Worm (Caenorhabditis elegans) whole organism, L4 larva: ENCODE results near the gene F35A5.2.
A peak's percentile ranks its signal among the peaks of the same experiment; 100 is the strongest.

Source experiments
- F26F4.8 ChIP-seq: fragments of 200-800 bp; sonication (Bioruptor generic); conservative IDR thresholded peaks from 2 replicates; pipeline ENCODE4 v1.3.6; 2022; ENCODE audit warnings: missing genetic modification characterization, missing compliant biosample characterization
- F37D6.2 ChIP-seq: sonication (generic microtip); optimal IDR thresholded peaks from 2 replicates; lab custom pipeline; 2016; ENCODE audit warnings: mild to moderate bottlenecking, missing genetic modification characterization, missing compliant biosample characterization
- R02D3.7 ChIP-seq: fragments of 150-350 bp; sonication (generic microtip); optimal IDR thresholded peaks from 3 replicates; lab custom pipeline; 2014; ENCODE audit warnings: missing biosample characterization, missing genetic modification characterization
- T26A8.4 ChIP-seq: fragments of 200-800 bp; sonication (Bioruptor generic); IDR thresholded peaks from 2 replicates; pipeline ENCODE4 v1.3.6; 2022; ENCODE audit warnings: missing genetic modification characterization, missing compliant biosample characterization
- Y105C5A.15 ChIP-seq: fragments of 200-800 bp; sonication (Bioruptor generic); IDR thresholded peaks from 2 replicates; pipeline ENCODE4 v1.3.6; 2022; ENCODE audit warnings: missing genetic modification characterization, missing compliant biosample characterization
- ZK546.5 ChIP-seq, 2 experiments: sonication (generic microtip); optimal IDR thresholded peaks; 2 replicates each; lab custom pipeline; 2017; ENCODE audit warnings: missing biosample characterization in 2 of 2, missing genetic modification characterization in 2 of 2
- aly-2 ChIP-seq: sonication (generic microtip); optimal IDR thresholded peaks from 2 replicates; lab custom pipeline; 2018; ENCODE audit warnings: missing biosample characterization, missing genetic modification characterization
- arid-1 ChIP-seq: fragments of 200-800 bp; sonication (Bioruptor generic); conservative IDR thresholded peaks from 2 replicates; pipeline ENCODE4 v1.3.6; 2022; ENCODE audit warnings: missing genetic modification reagents, missing genetic modification characterization, missing compliant biosample characterization
- ceh-28 ChIP-seq: fragments of 150-350 bp; optimal IDR thresholded peaks from 2 replicates; lab custom pipeline; 2014; ENCODE audit warnings: missing biosample characterization, missing genetic modification reagents, missing genetic modification characterization
- ces-1 ChIP-seq: fragments of 150-350 bp; sonication (generic microtip); optimal IDR thresholded peaks from 4 replicates; lab custom pipeline; 2014; ENCODE audit warnings: missing biosample characterization, missing genetic modification reagents, missing genetic modification characterization
- daf-12 ChIP-seq: fragments of 150-350 bp; optimal IDR thresholded peaks from 2 replicates; lab custom pipeline; 2014; ENCODE audit warnings: missing biosample characterization, missing genetic modification reagents, missing genetic modification characterization
- daf-16 ChIP-seq, 3 experiments: sonication (generic microtip); optimal IDR thresholded peaks; 2 replicates each; lab custom pipeline; 2016 to 2017; ENCODE audit warnings: missing genetic modification characterization in 3 of 3, missing genetic modification reagents in 3 of 3, mild to moderate bottlenecking in 2 of 3, missing compliant biosample characterization in 2 of 3, missing biosample characterization in 1 of 3, moderate library complexity in 1 of 3
- daf-8 ChIP-seq: fragments of 200-800 bp; sonication (Bioruptor generic); IDR thresholded peaks from 2 replicates; pipeline ENCODE4 v1.3.6; 2022; ENCODE audit warnings: missing genetic modification characterization, missing compliant biosample characterization
- dmd-6 ChIP-seq: fragments of 200-800 bp; sonication (Bioruptor generic); IDR thresholded peaks from 2 replicates; pipeline ENCODE4 v1.3.6; 2022; ENCODE audit warnings: missing genetic modification reagents, missing genetic modification characterization, missing compliant biosample characterization
- dpl-1 ChIP-seq: fragments of 150-350 bp; optimal IDR thresholded peaks from 2 replicates; lab custom pipeline; 2014; ENCODE audit warnings: missing biosample characterization, missing genetic modification reagents, missing genetic modification characterization
- duxl-1 ChIP-seq: sonication (generic microtip); optimal IDR thresholded peaks from 2 replicates; lab custom pipeline; 2016; ENCODE audit warnings: mild to moderate bottlenecking, missing genetic modification characterization, moderate library complexity, missing compliant biosample characterization; ENCODE audit not compliant: poor library complexity
- dve-1 ChIP-seq: sonication (generic microtip); optimal IDR thresholded peaks from 2 replicates; lab custom pipeline; 2017; ENCODE audit warnings: antibody characterized with exemption, mild to moderate bottlenecking, missing genetic modification characterization, missing compliant biosample characterization; ENCODE audit not compliant: insufficient read depth
- fkh-10 ChIP-seq: fragments of 150-350 bp; optimal IDR thresholded peaks from 2 replicates; lab custom pipeline; 2014; ENCODE audit warnings: missing biosample characterization, missing genetic modification reagents, missing genetic modification characterization
- gei-8 ChIP-seq: fragments of 200-800 bp; sonication (Bioruptor generic); optimal IDR thresholded peaks from 2 replicates; lab custom pipeline; 2018; ENCODE audit warnings: mild to moderate bottlenecking, missing genetic modification characterization, missing compliant biosample characterization
- hmg-1.1 ChIP-seq: fragments of 200-800 bp; sonication (Bioruptor generic); IDR thresholded peaks from 2 replicates; pipeline ENCODE4 v1.3.6; 2022; ENCODE audit warnings: missing genetic modification reagents, missing genetic modification characterization, missing compliant biosample characterization
- lim-7 ChIP-seq: fragments of 200-800 bp; sonication (Bioruptor generic); IDR thresholded peaks from 2 replicates; pipeline ENCODE4 v1.3.6; 2022; ENCODE audit warnings: missing genetic modification characterization, missing compliant biosample characterization
- lin-1 ChIP-seq: fragments of 200-800 bp; sonication (Bioruptor generic); IDR thresholded peaks from 2 replicates; pipeline ENCODE4 v1.3.6; 2022; ENCODE audit warnings: missing genetic modification reagents, missing genetic modification characterization, missing compliant biosample characterization
- lin-15B ChIP-seq: fragments of 150-350 bp; sonication (generic microtip); optimal IDR thresholded peaks from 3 replicates; lab custom pipeline; 2014; ENCODE audit warnings: missing biosample characterization, missing genetic modification characterization
- lin-29 ChIP-seq: fragments of 200-800 bp; sonication (Bioruptor generic); IDR thresholded peaks from 2 replicates; pipeline ENCODE4 v1.3.6; 2022; ENCODE audit warnings: missing genetic modification reagents, missing genetic modification characterization, missing compliant biosample characterization
- lin-38 ChIP-seq: fragments of 200-800 bp; sonication (Bioruptor generic); IDR thresholded peaks from 2 replicates; pipeline ENCODE4 v1.3.6; 2022; ENCODE audit warnings: missing genetic modification reagents, missing genetic modification characterization, missing compliant biosample characterization
- lin-39 ChIP-seq: fragments of 150-350 bp; optimal IDR thresholded peaks from 2 replicates; lab custom pipeline; 2014; ENCODE audit warnings: missing biosample characterization, missing genetic modification reagents, missing genetic modification characterization
- lir-3 ChIP-seq: sonication (generic microtip); optimal IDR thresholded peaks from 2 replicates; lab custom pipeline; 2016; ENCODE audit warnings: mild to moderate bottlenecking, missing genetic modification characterization, missing compliant biosample characterization
- madf-5 ChIP-seq, 2 experiments: fragments of 200-800 bp; sonication (Bioruptor generic); IDR thresholded peaks; 2 replicates each; pipeline ENCODE4 v1.3.6; 2022; ENCODE audit warnings: missing compliant biosample characterization in 2 of 2, missing genetic modification characterization in 2 of 2
- mxl-3 ChIP-seq: fragments of 200-800 bp; sonication (Bioruptor generic); optimal IDR thresholded peaks from 2 replicates; lab custom pipeline; 2018; ENCODE audit warnings: mild to moderate bottlenecking, missing genetic modification characterization, missing compliant biosample characterization
- nhr-10 ChIP-seq: fragments of 150-350 bp; optimal IDR thresholded peaks from 2 replicates; lab custom pipeline; 2014; ENCODE audit warnings: missing biosample characterization, missing genetic modification characterization
- nhr-102 ChIP-seq: sonication (generic microtip); optimal IDR thresholded peaks from 2 replicates; lab custom pipeline; 2016; ENCODE audit warnings: mild to moderate bottlenecking, missing genetic modification characterization, moderate library complexity, missing compliant biosample characterization
- nhr-237 ChIP-seq: sonication (generic microtip); optimal IDR thresholded peaks from 2 replicates; lab custom pipeline; 2017; ENCODE audit warnings: missing biosample characterization, missing genetic modification characterization
- nhr-25 ChIP-seq: sonication (generic microtip); optimal IDR thresholded peaks from 2 replicates; lab custom pipeline; 2017; ENCODE audit warnings: missing genetic modification characterization, mild to moderate bottlenecking, missing compliant biosample characterization, antibody characterized with exemption, moderate library complexity, borderline replicate concordance; ENCODE audit not compliant: insufficient read depth
- nhr-42 ChIP-seq: fragments of 200-800 bp; sonication (Bioruptor generic); IDR thresholded peaks from 2 replicates; pipeline ENCODE4 v1.3.6; 2022; ENCODE audit warnings: missing genetic modification characterization, missing compliant biosample characterization
- nhr-6 ChIP-seq: fragments of 150-350 bp; optimal IDR thresholded peaks from 2 replicates; lab custom pipeline; 2014; ENCODE audit warnings: missing biosample characterization, missing genetic modification characterization
- pqm-1 ChIP-seq: sonication (generic microtip); optimal IDR thresholded peaks from 2 replicates; lab custom pipeline; 2017; ENCODE audit warnings: missing biosample characterization, missing genetic modification characterization
- snpc-1.2 ChIP-seq: fragments of 200-800 bp; sonication (Bioruptor generic); IDR thresholded peaks from 2 replicates; pipeline ENCODE4 v1.3.6; 2022; ENCODE audit warnings: missing genetic modification reagents, missing genetic modification characterization, missing compliant biosample characterization
- spr-1 ChIP-seq: sonication (generic microtip); optimal IDR thresholded peaks from 2 replicates; lab custom pipeline; 2016; ENCODE audit warnings: mild to moderate bottlenecking, missing genetic modification characterization, missing compliant biosample characterization
- spr-3 ChIP-seq: fragments of 200-800 bp; sonication (Bioruptor generic); optimal IDR thresholded peaks from 2 replicates; lab custom pipeline; 2018; ENCODE audit warnings: mild to moderate bottlenecking, missing genetic modification characterization, missing compliant biosample characterization
- unc-62 ChIP-seq, 3 experiments: fragments of 150-350 bp in 1 of 3; sonication (generic microtip); optimal IDR thresholded peaks in 2 of 3; peaks in 1 of 3; 1 replicate in 1 of 3; 2 replicates in 2 of 3; lab custom pipeline; 2014 to 2017; ENCODE audit warnings: missing biosample characterization in 3 of 3, missing genetic modification characterization in 3 of 3, missing genetic modification reagents in 3 of 3, missing genotype in 1 of 3
- zfp-2 ChIP-seq: sonication (generic microtip); optimal IDR thresholded peaks from 2 replicates; lab custom pipeline; 2016; ENCODE audit warnings: mild to moderate bottlenecking, missing genetic modification characterization, missing compliant biosample characterization
- zfp-3 ChIP-seq: fragments of 200-800 bp; sonication (Bioruptor generic); conservative IDR thresholded peaks from 2 replicates; pipeline ENCODE4 v1.3.6; 2022; ENCODE audit warnings: missing genetic modification reagents, missing genetic modification characterization, missing compliant biosample characterization
- zip-2 ChIP-seq: fragments of 150-350 bp; optimal IDR thresholded peaks from 2 replicates; lab custom pipeline; 2014; ENCODE audit warnings: missing biosample characterization, missing genetic modification characterization
- ztf-11 ChIP-seq: fragments of 150-350 bp; optimal IDR thresholded peaks from 2 replicates; lab custom pipeline; 2014; ENCODE audit warnings: missing biosample characterization, missing genetic modification characterization

The F35A5.2 gene

DNA sequence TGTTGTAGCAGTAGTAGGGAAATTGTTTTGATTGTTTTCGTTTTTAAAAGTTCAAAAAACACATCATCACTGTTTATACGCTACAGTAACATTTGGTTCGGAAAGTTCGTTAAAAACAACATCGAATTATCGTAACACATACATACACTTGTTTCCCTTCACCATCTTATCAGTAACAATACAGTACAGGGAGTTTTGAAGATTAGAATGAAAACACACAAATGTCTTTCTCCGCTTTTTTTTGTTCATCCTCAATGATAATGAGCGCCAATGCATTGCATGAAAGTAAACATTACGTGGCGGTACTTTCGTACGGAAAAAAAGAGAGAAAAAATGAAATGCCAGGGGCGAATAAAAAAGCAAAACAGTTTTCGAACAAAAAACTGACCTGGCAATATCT is 24.7 kb downstream of the F35A5.2 start (continued):
- TF ChIP-seq dmd-6 (GFP tag; lab: Robert Waterston, UW) = peak; percentile 77
- no peak for TF ChIP-seq spr-1 (tag; lab: Kevin White, UChicago)
- TF ChIP-seq zfp-3 (GFP tag; lab: Robert Waterston, UW) = no peak
- no peak for TF ChIP-seq daf-12 (tag; lab: Kevin White, UChicago)
- no peak for TF ChIP-seq lin-29 (GFP tag; lab: Robert Waterston, UW)
- no peak for TF ChIP-seq ZK546.5 (tag; optimal IDR thresholded peaks at IDR 0.05; lab: Kevin White, UChicago)
- 0 out of 2 replicates have a peak, but pooled peaks have one; percentile 28 for TF ChIP-seq lin-1

DNA sequence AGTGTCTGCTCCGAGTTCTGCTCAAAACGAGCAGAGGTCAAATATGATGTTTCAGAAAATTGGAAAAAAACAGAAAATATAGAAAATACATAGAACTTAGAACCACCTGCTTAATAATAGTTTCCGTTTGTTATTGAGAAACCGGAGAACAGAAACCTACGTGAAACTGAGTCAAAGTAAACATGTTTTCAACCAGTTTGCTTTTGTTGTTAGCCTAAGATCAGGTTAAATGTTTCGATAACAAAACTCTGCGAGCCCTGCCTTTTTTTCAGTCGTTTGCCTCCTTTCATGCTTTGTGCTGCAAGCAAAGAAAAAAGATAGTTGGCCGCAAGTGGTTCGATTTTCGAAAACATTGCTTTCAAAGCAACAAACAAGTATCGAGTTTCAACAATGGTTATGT is 25.9 kb downstream of the F35A5.2 start:
- TF ChIP-seq daf-16 (GFP tag; optimal IDR thresholded peaks at IDR 0.05; lab: Kevin White, UChicago) = peak in 1 of 2 experiments; percentile 51
- TF ChIP-seq daf-16 (tag; optimal IDR thresholded peaks at IDR 0.05; lab: Kevin White, UChicago) = peak; percentile 98
- TF ChIP-seq nhr-10 (tag; lab: Kevin White, UChicago) = no peak
- TF ChIP-seq unc-62 (GFP tag; optimal IDR thresholded peaks at IDR 0.05 in 1 of 2; lab: Kevin White, UChicago) = peak in 1 of 2 experiments; percentile 10
- no peak for TF ChIP-seq unc-62 (tag; optimal IDR thresholded peaks at IDR 0.05; lab: Kevin White, UChicago)
- TF ChIP-seq dve-1 (tag; lab: Kevin White, UChicago) = peak; percentile 25
- TF ChIP-seq gei-8 = no peak
- TF ChIP-seq ces-1 = no peak

DNA sequence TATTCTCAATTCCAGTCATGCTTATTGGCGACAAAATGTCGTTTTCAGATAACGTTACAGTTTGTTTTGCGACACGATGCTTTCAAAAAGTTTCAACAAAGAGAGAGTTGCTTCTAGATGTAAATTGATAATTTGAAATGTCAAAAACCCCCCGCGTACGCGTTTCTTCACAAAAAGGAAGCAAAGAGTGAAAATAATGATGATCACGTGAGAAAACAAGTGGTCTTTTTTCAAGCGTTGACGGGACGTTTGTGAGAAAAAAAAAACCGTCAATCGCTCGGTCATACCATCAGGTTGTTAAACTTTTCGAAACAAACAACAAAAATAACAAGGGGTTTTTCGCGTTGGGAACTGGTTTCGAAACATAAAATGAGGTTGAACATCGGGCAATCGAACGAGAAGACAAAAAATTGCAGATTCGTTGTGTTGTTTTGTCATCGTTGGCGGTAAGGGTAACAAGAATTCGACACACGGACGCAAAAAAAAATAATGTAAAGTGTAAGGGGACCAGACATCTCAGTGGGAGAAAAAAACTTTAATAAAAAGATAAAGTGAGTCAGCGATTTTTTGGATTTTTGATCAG is 27.2 kb downstream of the F35A5.2 start:
- TF ChIP-seq lin-1 (peak; percentile 84), hmg-1.1 (GFP tag; lab: Robert Waterston, UW) (no peak), lin-29 (GFP tag; lab: Robert Waterston, UW) (no peak), daf-8 (GFP tag; lab: Robert Waterston, UW) (no peak), snpc-1.2 (GFP tag; lab: Robert Waterston, UW) (no peak), nhr-42 (no peak), zip-2 (tag; lab: Kevin White, UChicago) (no peak), aly-2 (tag; lab: Kevin White, UChicago) (no peak), dpl-1 (peak; percentile 24), nhr-102 (peak; percentile 67), duxl-1 (tag; lab: Kevin White, UChicago) (no peak), pqm-1 (tag; lab: Kevin White, UChicago) (peak; percentile 73), fkh-10 (GFP tag; lab: Kevin White, UChicago) (no peak), F26F4.8 (GFP tag; lab: Robert Waterston, UW) (no peak), nhr-10 (tag; lab: Kevin White, UChicago) (no peak), ZK546.5 (tag; optimal IDR thresholded peaks at IDR 0.05; lab: Kevin White, UChicago) (no peak), arid-1 (GFP tag; lab: Robert Waterston, UW) (no peak), dve-1 (tag; lab: Kevin White, UChicago) (peak; percentile 96), ceh-28 (tag; lab: Kevin White, UChicago) (no peak), zfp-3 (GFP tag; lab: Robert Waterston, UW) (no peak), madf-5 (GFP tag; IDR thresholded peaks at IDR 0.05; lab: Robert Waterston, UW) (no peak), T26A8.4 (GFP tag; lab: Robert Waterston, UW) (peak; percentile 63), dmd-6 (GFP tag; lab: Robert Waterston, UW) (peak; percentile 96), lin-38 (GFP tag; lab: Robert Waterston, UW) (no peak), ztf-11 (tag; lab: Kevin White, UChicago) (no peak), R02D3.7 (no peak), lir-3 (tag; lab: Kevin White, UChicago) (no peak), lin-39 (tag; lab: Kevin White, UChicago) (no peak), lin-15B (tag; lab: Kevin White, UChicago) (no peak), nhr-237 (no peak), Y105C5A.15 (GFP tag; lab: Robert Waterston, UW) (no peak), daf-12 (tag; lab: Kevin White, UChicago) (no peak), nhr-6 (peak; percentile 14), daf-16 (GFP tag; optimal IDR thresholded peaks at IDR 0.05; lab: Kevin White, UChicago) (peak in 1 of 2 experiments; percentile 68), daf-16 (tag; optimal IDR thresholded peaks at IDR 0.05; lab: Kevin White, UChicago) (peak; percentile 98), F37D6.2 (no peak), zfp-2 (no peak), nhr-25 (no peak), spr-3 (GFP tag; lab: Kevin White, UChicago) (no peak), lim-7 (GFP tag; lab: Robert Waterston, UW) (no peak), mxl-3 (GFP tag; lab: Kevin White, UChicago) (peak; percentile 2)
